Fruit fly (Drosophila melanogaster): Measurements from ENCODE around the gene yellow-e2.

dm6 chr3R:13390490-13390889 is 16.3 kb downstream of the yellow-e2 start:
- TF ChIP-seq bab1 (GFP tag; optimal IDR thresholded peaks at IDR 0.05) (no peak), ovo (GFP tag; optimal IDR thresholded peaks at IDR 0.05) (no peak), kay (GFP tag; ENCODE audit: borderline replicate concordance) (no peak)

Measured in whole organism, adult.